Fruit fly (Drosophila melanogaster): Measurements from ENCODE around the gene CG6282.
A peak's percentile ranks its signal among the peaks of the same experiment; 100 is the strongest.

The CG6282 gene

dm6 chr3L:8580780-8581179, 23.7 kb upstream of the CG6282 start (continued):
- TF ChIP-seq CG6654 (GFP tag; optimal IDR thresholded peaks at IDR 0.05): no peak
- TF ChIP-seq Hsf (GFP tag; optimal IDR thresholded peaks at IDR 0.05): no peak
- no peak for TF ChIP-seq CG3726 (GFP tag; IDR thresholded peaks at IDR 0.05)
- TF ChIP-seq CG10366 (GFP tag; IDR thresholded peaks at IDR 0.05): no peak
- peak; percentile 10 for TF ChIP-seq sd (tag; optimal IDR thresholded peaks at IDR 0.05)
- TF ChIP-seq CG31224 (GFP tag; IDR thresholded peaks at IDR 0.05): no peak
- TF ChIP-seq br (optimal IDR thresholded peaks at IDR 0.05): no peak
- peak; percentile 61 for TF ChIP-seq exex (tag; optimal IDR thresholded peaks at IDR 0.05)
- TF ChIP-seq CG9876 (GFP tag; optimal IDR thresholded peaks at IDR 0.05): no peak
- peak; percentile 10 for TF ChIP-seq mirr (GFP tag; optimal IDR thresholded peaks at IDR 0.05)
- no peak for TF ChIP-seq CG6854 (GFP tag; optimal IDR thresholded peaks at IDR 0.05)
- TF ChIP-seq CG17829 (tag; optimal IDR thresholded peaks at IDR 0.05): no peak
- TF ChIP-seq scrt (GFP tag; optimal IDR thresholded peaks at IDR 0.05): no peak
- no peak for TF ChIP-seq sens (GFP tag)
- no peak for TF ChIP-seq E2f1 (GFP tag; IDR thresholded peaks at IDR 0.05)
- TF ChIP-seq en (GFP tag; optimal IDR thresholded peaks at IDR 0.05): no peak
- TF ChIP-seq CG12659 (GFP tag; optimal IDR thresholded peaks at IDR 0.05): no peak
- no peak for TF ChIP-seq CG8924 (tag; optimal IDR thresholded peaks at IDR 0.05)
- TF ChIP-seq fd64A (GFP tag; optimal IDR thresholded peaks at IDR 0.05): no peak
- peak; percentile 34 for TF ChIP-seq BtbVII (GFP tag; optimal IDR thresholded peaks at IDR 0.05)
- TF ChIP-seq vnd (GFP tag; IDR thresholded peaks at IDR 0.05; ENCODE audit: partially characterized antibody): no peak

- 0 out of 4 replicates have a peak, but pooled peaks have one; percentile 59 for TF ChIP-seq chinmo (GFP tag; IDR thresholded peaks at IDR 0.05; ENCODE audit: partially characterized antibody)
- TF ChIP-seq crol (GFP tag; IDR thresholded peaks at IDR 0.05): no peak
- peak; percentile 76 for TF ChIP-seq Deaf1 (tag; optimal IDR thresholded peaks at IDR 0.05)
- peak; percentile 48 for TF ChIP-seq CG11504 (tag; optimal IDR thresholded peaks at IDR 0.05)
- no peak for TF ChIP-seq dmrt11E (tag; optimal IDR thresholded peaks at IDR 0.05)
- TF ChIP-seq Med (GFP tag): peak; percentile 39
- TF ChIP-seq pan (optimal IDR thresholded peaks at IDR 0.05): no peak
- peak in 1 of 2 experiments; percentile 5 for TF ChIP-seq pan (GFP tag; optimal IDR thresholded peaks at IDR 0.05 in 1 of 2, IDR thresholded peaks at IDR 0.05 in 1 of 2)
- no peak for TF ChIP-seq hkb (optimal IDR thresholded peaks at IDR 0.05)
- 0 out of 2 replicates have a peak, but pooled peaks have one; percentile 27 for TF ChIP-seq hkb (GFP tag; IDR thresholded peaks at IDR 0.05)
- TF ChIP-seq CG7372 (GFP tag; IDR thresholded peaks at IDR 0.05): peak; percentile 54; the same call in 1 of the 2 replicates
- no peak for TF ChIP-seq sim (GFP tag; IDR thresholded peaks at IDR 0.05)
- TF ChIP-seq CG10543 (GFP tag; optimal IDR thresholded peaks at IDR 0.05): peak; percentile 23
- TF ChIP-seq sr (GFP tag; IDR thresholded peaks at IDR 0.05): peak; percentile 88; the same call in 2 of the 3 replicates
- no peak for TF ChIP-seq ranshi (GFP tag; IDR thresholded peaks at IDR 0.05)
- TF ChIP-seq Adf1 (GFP tag; IDR thresholded peaks at IDR 0.05): peak; percentile 12; the same call in 1 of the 2 replicates
- no peak for TF ChIP-seq mam (GFP tag; optimal IDR thresholded peaks at IDR 0.05)
Measured at dm6 chr3L:8582105-8582707, 22.3 kb upstream of the CG6282 start.

dm6 chr3L:8584086-8584485, 20.4 kb upstream of the CG6282 start:
- no peak for TF ChIP-seq pfk (GFP tag; optimal IDR thresholded peaks at IDR 0.05)
- no peak for TF ChIP-seq CG7839 (tag; optimal IDR thresholded peaks at IDR 0.05)
- no peak for TF ChIP-seq CG10366 (GFP tag; IDR thresholded peaks at IDR 0.05)
- no peak for TF ChIP-seq CG14050 (GFP tag; IDR thresholded peaks at IDR 0.05)
- no peak for TF ChIP-seq hb (GFP tag; IDR thresholded peaks at IDR 0.05; ENCODE audit: partially characterized antibody)
- TF ChIP-seq NFAT (GFP tag; IDR thresholded peaks at IDR 0.05): no peak
- no peak for TF ChIP-seq CG7963 (GFP tag; IDR thresholded peaks at IDR 0.05; ENCODE audit: partially characterized antibody)
- peak; percentile 34 for TF ChIP-seq fd64A (GFP tag; optimal IDR thresholded peaks at IDR 0.05)
- TF ChIP-seq CG33557 (GFP tag; optimal IDR thresholded peaks at IDR 0.05): no peak
- TF ChIP-seq CG6683 (GFP tag; optimal IDR thresholded peaks at IDR 0.05): no peak
- TF ChIP-seq Awh (GFP tag; IDR thresholded peaks at IDR 0.05): peak; percentile 60
- no peak for TF ChIP-seq CG10431 (GFP tag; optimal IDR thresholded peaks at IDR 0.05)
- TF ChIP-seq CG18262 (tag; optimal IDR thresholded peaks at IDR 0.05): no peak
- TF ChIP-seq luna (GFP tag; optimal IDR thresholded peaks at IDR 0.05): peak; percentile 8
- no peak for TF ChIP-seq CG9797 (GFP tag; optimal IDR thresholded peaks at IDR 0.05)

Data from whole organism, embryonic.